Fruit fly (Drosophila melanogaster) whole organism, embryonic: ENCODE data around the gene scyl.

Experiments
- Atf3 ChIP-seq: fragments of 200-800 bp; sonication (Bioruptor generic); optimal IDR thresholded peaks from 3 replicates; lab custom pipeline; 2016; ENCODE audit warnings: missing biosample characterization, missing genetic modification characterization
- CG10565 ChIP-seq: fragments of 200-800 bp; sonication (Bioruptor generic); optimal IDR thresholded peaks from 3 replicates; lab custom pipeline; 2016; ENCODE audit warnings: missing biosample characterization, mild to moderate bottlenecking, missing genetic modification characterization
- CG12391 ChIP-seq: fragments of 200-800 bp; sonication (Bioruptor generic); optimal IDR thresholded peaks from 3 replicates; lab custom pipeline; 2018; ENCODE audit warnings: missing biosample characterization, mild to moderate bottlenecking, missing genetic modification characterization, moderate library complexity
- CG12769 ChIP-seq: fragments of 200-800 bp; sonication (Bioruptor generic); optimal IDR thresholded peaks from 2 replicates; lab custom pipeline; 2019; ENCODE audit warnings: missing biosample characterization, mild to moderate bottlenecking, missing genetic modification characterization, moderate library complexity
- CG14667 ChIP-seq: fragments of 200-800 bp; sonication (Bioruptor generic); IDR thresholded peaks from 2 replicates; pipeline ENCODE4 v1.3.6; 2022; ENCODE audit warnings: missing biosample characterization, missing genetic modification characterization
- CG15269 ChIP-seq: fragments of 200-800 bp; sonication (Bioruptor generic); optimal IDR thresholded peaks from 2 replicates; lab custom pipeline; 2018; ENCODE audit warnings: missing biosample characterization, mild to moderate bottlenecking, missing genetic modification characterization, moderate library complexity
- CG15479 ChIP-seq: fragments of 200-800 bp; sonication (Bioruptor generic); optimal IDR thresholded peaks from 3 replicates; lab custom pipeline; 2019; ENCODE audit warnings: missing biosample characterization, mild to moderate bottlenecking, missing genetic modification characterization, moderate library complexity
- CG15601 ChIP-seq: fragments of 200-800 bp; sonication (Bioruptor generic); optimal IDR thresholded peaks from 3 replicates; lab custom pipeline; 2019; ENCODE audit warnings: missing biosample characterization, mild to moderate bottlenecking, missing genetic modification characterization, moderate library complexity
- CG17385 ChIP-seq: fragments of 200-800 bp; sonication (Bioruptor generic); optimal IDR thresholded peaks from 3 replicates; lab custom pipeline; 2018; ENCODE audit warnings: missing biosample characterization, mild to moderate bottlenecking, missing genetic modification characterization
- CG17568 ChIP-seq: fragments of 200-800 bp; sonication (Bioruptor generic); optimal IDR thresholded peaks from 2 replicates; lab custom pipeline; 2018; ENCODE audit warnings: missing biosample characterization, mild to moderate bottlenecking, missing genetic modification characterization, moderate library complexity
- CG17802 ChIP-seq: fragments of 200-800 bp; sonication (Bioruptor generic); optimal IDR thresholded peaks from 2 replicates; lab custom pipeline; 2018; ENCODE audit warnings: missing biosample characterization, mild to moderate bottlenecking, missing genetic modification characterization, moderate library complexity
- CG1832 ChIP-seq: fragments of 200-800 bp; sonication (Bioruptor generic); optimal IDR thresholded peaks from 2 replicates; lab custom pipeline; 2017; ENCODE audit warnings: missing biosample characterization, mild to moderate bottlenecking, missing genetic modification characterization, inconsistent platforms
- CG2199 ChIP-seq: fragments of 200-800 bp; sonication (Bioruptor generic); IDR thresholded peaks from 3 replicates; pipeline ENCODE4 v1.3.6; 2022; ENCODE audit warnings: missing biosample characterization, missing genetic modification characterization
- CG2889 ChIP-seq: fragments of 200-800 bp; sonication (Bioruptor generic); IDR thresholded peaks from 3 replicates; pipeline ENCODE4 v1.3.6; 2022; ENCODE audit warnings: missing biosample characterization, missing genetic modification characterization
- CG31365 ChIP-seq: fragments of 200-800 bp; sonication (Bioruptor generic); optimal IDR thresholded peaks from 2 replicates; lab custom pipeline; 2018; ENCODE audit warnings: missing biosample characterization, mild to moderate bottlenecking, missing genetic modification characterization
- CG31441 ChIP-seq: fragments of 200-800 bp; sonication (Bioruptor generic); IDR thresholded peaks from 2 replicates; pipeline ENCODE4 v1.3.6; 2022; ENCODE audit warnings: missing biosample characterization, missing genetic modification characterization
- CG32767 ChIP-seq: fragments of 200-800 bp; sonication (Bioruptor generic); IDR thresholded peaks from 2 replicates; pipeline ENCODE4 v1.3.6; 2022; ENCODE audit warnings: missing biosample characterization, missing genetic modification characterization
- CG4854 ChIP-seq: fragments of 200-800 bp; sonication (Bioruptor generic); optimal IDR thresholded peaks from 2 replicates; lab custom pipeline; 2016; ENCODE audit warnings: missing biosample characterization, missing genetic modification characterization, inconsistent platforms
- CG5245 ChIP-seq: fragments of 200-800 bp; sonication (Bioruptor generic); optimal IDR thresholded peaks from 3 replicates; lab custom pipeline; 2016; ENCODE audit warnings: missing biosample characterization, missing genetic modification characterization
- CG5953 ChIP-seq: fragments of 200-800 bp; sonication (Bioruptor generic); IDR thresholded peaks from 2 replicates; pipeline ENCODE4 v1.3.6; 2022; ENCODE audit warnings: missing biosample characterization, missing genetic modification characterization
- CG9932 ChIP-seq: fragments of 200-800 bp; sonication (Bioruptor generic); IDR thresholded peaks from 2 replicates; pipeline ENCODE4 v1.3.6; 2022; ENCODE audit warnings: missing biosample characterization, missing genetic modification characterization
- Camta ChIP-seq: fragments of 200-800 bp; sonication (Bioruptor generic); optimal IDR thresholded peaks from 2 replicates; lab custom pipeline; 2016; ENCODE audit warnings: missing biosample characterization, missing genetic modification characterization
- CoRest ChIP-seq: fragments of 200-800 bp; sonication (Bioruptor generic); optimal IDR thresholded peaks from 3 replicates; lab custom pipeline; 2018; ENCODE audit warnings: missing biosample characterization, mild to moderate bottlenecking, missing genetic modification characterization, moderate library complexity
- Dbx ChIP-seq: fragments of 200-800 bp; sonication (Bioruptor generic); IDR thresholded peaks from 3 replicates; pipeline ENCODE4 v1.3.6; 2022; ENCODE audit warnings: missing biosample characterization, missing genetic modification characterization
- Deaf1 ChIP-seq: fragments of 200-800 bp; optimal IDR thresholded peaks from 3 replicates; lab custom pipeline; 2019; ENCODE audit warnings: missing biosample characterization, mild to moderate bottlenecking, missing genetic modification characterization, moderate library complexity
- E2f2 ChIP-seq: fragments of 200-800 bp; sonication (Bioruptor generic); IDR thresholded peaks from 2 replicates; pipeline ENCODE4 v1.3.6; 2022; ENCODE audit warnings: missing biosample characterization, missing genetic modification characterization
- GATAe ChIP-seq: fragments of 200-800 bp; sonication (Bioruptor generic); conservative IDR thresholded peaks from 2 replicates; pipeline ENCODE4 v1.3.6; 2022; ENCODE audit warnings: missing biosample characterization, missing genetic modification characterization
- H15 ChIP-seq: fragments of 200-800 bp; sonication (Bioruptor generic); IDR thresholded peaks from 3 replicates; pipeline ENCODE4 v1.3.6; 2022; ENCODE audit warnings: missing biosample characterization, missing genetic modification characterization
- Hey ChIP-seq: fragments of 200-800 bp; sonication (Bioruptor generic); optimal IDR thresholded peaks from 3 replicates; lab custom pipeline; 2018; ENCODE audit warnings: missing biosample characterization, mild to moderate bottlenecking, missing genetic modification characterization
- Sox100B ChIP-seq: fragments of 200-800 bp; sonication (Bioruptor generic); optimal IDR thresholded peaks from 3 replicates; lab custom pipeline; 2018; ENCODE audit warnings: missing biosample characterization, mild to moderate bottlenecking, missing genetic modification characterization
- Ssrp ChIP-seq: fragments of 200-800 bp; sonication (Bioruptor generic); optimal IDR thresholded peaks from 2 replicates; lab custom pipeline; 2018; ENCODE audit warnings: missing biosample characterization, mild to moderate bottlenecking, missing genetic modification characterization, moderate library complexity
- Taf1 ChIP-seq: fragments of 200-800 bp; sonication (Bioruptor generic); IDR thresholded peaks from 2 replicates; pipeline ENCODE4 v1.3.6; 2022; ENCODE audit warnings: missing biosample characterization, missing genetic modification characterization
- Tbp ChIP-seq: fragments of >200 bp; optimal IDR thresholded peaks from 2 replicates; lab custom pipeline; 2018; ENCODE audit warnings: missing biosample characterization, missing genetic modification characterization
- ab ChIP-seq: fragments of 200-800 bp; sonication (Bioruptor generic); optimal IDR thresholded peaks from 2 replicates; lab custom pipeline; 2016; ENCODE audit warnings: missing biosample characterization, missing genetic modification characterization
- az2 ChIP-seq: fragments of 200-800 bp; sonication (Bioruptor generic); optimal IDR thresholded peaks from 3 replicates; lab custom pipeline; 2016; ENCODE audit warnings: missing biosample characterization, missing genetic modification characterization
- bab2 ChIP-seq: fragments of 200-800 bp; sonication (Bioruptor generic); optimal IDR thresholded peaks from 2 replicates; lab custom pipeline; 2016; ENCODE audit warnings: missing biosample characterization, missing genetic modification characterization
- btn ChIP-seq: fragments of 200-800 bp; sonication (Bioruptor generic); optimal IDR thresholded peaks from 2 replicates; lab custom pipeline; 2016; ENCODE audit warnings: missing biosample characterization, missing genetic modification characterization
- cas ChIP-seq: fragments of 200-800 bp; sonication (Bioruptor generic); IDR thresholded peaks from 2 replicates; pipeline ENCODE4 v1.3.6; 2022; ENCODE audit warnings: missing biosample characterization, missing genetic modification characterization
- caup ChIP-seq: fragments of 200-800 bp; sonication (Bioruptor generic); optimal IDR thresholded peaks from 3 replicates; lab custom pipeline; 2017; ENCODE audit warnings: missing biosample characterization, mild to moderate bottlenecking, missing genetic modification characterization, moderate library complexity; ENCODE audit not compliant: severe bottlenecking
- dysf ChIP-seq: fragments of 200-800 bp; sonication (Bioruptor generic); IDR thresholded peaks from 3 replicates; pipeline ENCODE4 v1.3.6; 2022; ENCODE audit warnings: missing biosample characterization, missing genetic modification characterization
- fd3F ChIP-seq: fragments of 200-800 bp; sonication (Bioruptor generic); optimal IDR thresholded peaks from 2 replicates; lab custom pipeline; 2018; ENCODE audit warnings: missing biosample characterization, mild to moderate bottlenecking, missing genetic modification characterization, moderate library complexity
- gfzf ChIP-seq: fragments of 200-800 bp; sonication (Bioruptor generic); optimal IDR thresholded peaks from 2 replicates; lab custom pipeline; 2016; ENCODE audit warnings: missing biosample characterization, mild to moderate bottlenecking, missing genetic modification characterization, moderate library complexity
- gsb-n ChIP-seq: fragments of 200-800 bp; sonication (Bioruptor generic); optimal IDR thresholded peaks from 3 replicates; lab custom pipeline; 2018; ENCODE audit warnings: missing biosample characterization, mild to moderate bottlenecking, missing genetic modification characterization
- odd ChIP-seq: fragments of 200-800 bp; sonication (Bioruptor generic); optimal IDR thresholded peaks from 2 replicates; lab custom pipeline; 2017; ENCODE audit warnings: missing biosample characterization, mild to moderate bottlenecking, missing genetic modification characterization
- phol ChIP-seq: fragments of 200-800 bp; sonication (Bioruptor generic); optimal IDR thresholded peaks from 3 replicates; lab custom pipeline; 2018; ENCODE audit warnings: missing biosample characterization, mild to moderate bottlenecking, missing genetic modification characterization, moderate library complexity
- psq ChIP-seq: fragments of 200-800 bp; sonication (Bioruptor generic); optimal IDR thresholded peaks from 2 replicates; lab custom pipeline; 2017; ENCODE audit warnings: missing biosample characterization, missing genetic modification characterization
- ro ChIP-seq: fragments of 200-800 bp; sonication (Bioruptor generic); IDR thresholded peaks from 2 replicates; pipeline ENCODE4 v1.3.6; 2022; ENCODE audit warnings: missing biosample characterization, missing genetic modification characterization
- sc ChIP-seq, 3 experiments: fragments of >200 bp in 2 of 3; fragments of 200-800 bp in 1 of 3; sonication (Bioruptor generic) in 1 of 3; optimal IDR thresholded peaks; 2 replicates in 2 of 3; 3 replicates in 1 of 3; lab custom pipeline; 2017; ENCODE audit warnings: mild to moderate bottlenecking in 1 of 3, missing biosample characterization in 1 of 3, missing genetic modification characterization in 1 of 3, missing genetic modification reagents in 1 of 3
- toy ChIP-seq: fragments of 200-800 bp; sonication (Bioruptor generic); IDR thresholded peaks from 2 replicates; pipeline ENCODE4 v1.3.6; 2022; ENCODE audit warnings: missing biosample characterization, missing genetic modification characterization

Gene scyl

DNA sequence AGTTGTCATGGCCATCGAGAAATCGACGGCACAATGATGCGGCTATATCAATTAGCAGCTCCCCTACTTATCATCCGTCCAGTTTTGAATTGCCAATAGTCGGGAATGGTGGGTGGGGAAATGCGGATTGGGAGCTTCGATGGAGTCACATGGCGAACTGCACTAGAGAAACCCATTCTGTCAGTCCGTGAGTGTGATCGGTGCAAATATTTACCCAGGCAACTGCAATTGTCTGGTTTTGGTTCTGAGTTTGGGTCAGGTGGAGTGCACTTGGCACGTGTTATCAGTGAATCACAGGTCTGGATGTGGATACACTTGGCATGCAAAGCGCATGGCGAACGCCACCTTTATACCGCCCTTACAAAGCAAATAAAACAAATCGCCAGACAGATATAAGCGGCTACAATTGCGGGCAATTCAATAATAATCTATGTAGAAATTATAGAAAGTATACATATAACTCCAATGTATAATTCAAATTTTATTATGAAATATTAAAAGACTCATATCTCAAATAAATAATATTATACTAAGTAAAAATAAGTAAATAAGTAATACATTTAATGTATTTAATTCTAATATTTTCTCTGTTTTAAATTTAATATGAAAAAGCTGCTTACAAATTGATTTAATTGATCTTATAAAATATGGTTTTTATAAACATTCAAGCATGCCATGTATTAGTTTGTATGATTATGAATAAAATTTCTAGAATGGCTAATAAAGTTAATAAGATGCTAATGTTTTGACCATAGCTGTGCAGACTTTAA lies 20.3 kb downstream of the scyl start (continued):
- TF ChIP-seq CG15479 (GFP tag; lab: Kevin White, UChicago) (no peak), Tbp (GFP tag; lab: Kevin White, UChicago) (no peak), CG17385 (GFP tag; lab: Kevin White, UChicago) (peak; percentile 4), CG2889 (GFP tag; lab: Robert Waterston, UW) (no peak), phol (peak; percentile 18), fd3F (GFP tag; lab: Kevin White, UChicago) (no peak), az2 (GFP tag; lab: Kevin White, UChicago) (no peak), CG2199 (GFP tag; lab: Robert Waterston, UW) (no peak), CG12769 (tag; lab: Kevin White, UChicago) (peak; percentile 26), GATAe (GFP tag; lab: Robert Waterston, UW) (0 out of 2 replicates have a peak, but pooled peaks have one; percentile 10), CG32767 (GFP tag; lab: Robert Waterston, UW) (0 out of 2 replicates have a peak, but pooled peaks have one; percentile 28), CG4854 (GFP tag; lab: Kevin White, UChicago) (no peak), CG15601 (tag; lab: Kevin White, UChicago) (no peak), CG17802 (tag; lab: Kevin White, UChicago) (no peak), CG10565 (GFP tag; lab: Kevin White, UChicago) (no peak), CoRest (tag; lab: Kevin White, UChicago) (peak; percentile 50), caup (GFP tag; lab: Kevin White, UChicago) (no peak), CG9932 (GFP tag; lab: Robert Waterston, UW) (peak; percentile 35; the same call in 1 of the 2 replicates), bab2 (no peak), CG1832 (GFP tag; lab: Kevin White, UChicago) (no peak), Sox100B (GFP tag; lab: Kevin White, UChicago) (peak; percentile 17), Dbx (GFP tag; lab: Robert Waterston, UW) (peak; percentile 12; the same call in 1 of the 3 replicates), Hey (tag; lab: Kevin White, UChicago) (peak; percentile 8), CG31365 (no peak), ab (GFP tag; lab: Kevin White, UChicago) (no peak), CG31441 (GFP tag; lab: Robert Waterston, UW) (peak; percentile 54; the same call in 1 of the 2 replicates), ro (no peak), H15 (GFP tag; lab: Robert Waterston, UW) (no peak), CG12391 (tag; lab: Kevin White, UChicago) (peak; percentile 19), CG5953 (GFP tag; lab: Robert Waterston, UW) (no peak), toy (GFP tag; lab: Robert Waterston, UW) (no peak), dysf (no peak), psq (GFP tag; lab: Kevin White, UChicago) (no peak), odd (GFP tag; lab: Kevin White, UChicago) (no peak), Taf1 (no peak), Ssrp (no peak), Camta (GFP tag; lab: Kevin White, UChicago) (no peak), gsb-n (tag; lab: Kevin White, UChicago) (no peak), CG17568 (no peak), cas (no peak), CG5245 (GFP tag; lab: Kevin White, UChicago) (no peak), btn (GFP tag; lab: Kevin White, UChicago) (no peak), gfzf (no peak), CG14667 (GFP tag; lab: Robert Waterston, UW) (no peak), Atf3 (GFP tag; lab: Kevin White, UChicago) (no peak), Deaf1 (tag; lab: Kevin White, UChicago) (peak; percentile 21), CG15269 (peak; percentile 28), E2f2 (GFP tag; lab: Robert Waterston, UW) (peak; percentile 25; the same call in 1 of the 2 replicates), sc (optimal IDR thresholded peaks at IDR 0.05; lab: Kevin White, UChicago) (no peak), sc (GFP tag; optimal IDR thresholded peaks at IDR 0.05; lab: Kevin White, UChicago) (no peak)
